Worm (Caenorhabditis elegans): ENCODE results near the gene srg-5.

The srg-5 gene

ce11 chrIII:6216833-6217466, 47.4 kb downstream of the srg-5 start, which contains the start of gene hot-4 (continued):
- no peak for TF ChIP-seq ceh-31 (tag; optimal IDR thresholded peaks at IDR 0.05)
- TF ChIP-seq ets-4 (tag; optimal IDR thresholded peaks at IDR 0.05): no peak

ce11 chrIII:6215943-6216342, 48.4 kb downstream of the srg-5 start:
- TF ChIP-seq syd-9 (tag; optimal IDR thresholded peaks at IDR 0.05) (no peak), K09A11.1 (tag; optimal IDR thresholded peaks at IDR 0.05; ENCODE audit: insufficient read depth) (no peak), ceh-18 (tag; optimal IDR thresholded peaks at IDR 0.05) (no peak), nfya-1 (tag; optimal IDR thresholded peaks at IDR 0.05) (no peak), ahr-1 (tag; optimal IDR thresholded peaks at IDR 0.05) (no peak), ceh-9 (tag; optimal IDR thresholded peaks at IDR 0.05) (no peak), ceh-6 (GFP tag; optimal IDR thresholded peaks at IDR 0.05) (no peak), hlh-8 (tag; optimal IDR thresholded peaks at IDR 0.05) (no peak)

DNA sequence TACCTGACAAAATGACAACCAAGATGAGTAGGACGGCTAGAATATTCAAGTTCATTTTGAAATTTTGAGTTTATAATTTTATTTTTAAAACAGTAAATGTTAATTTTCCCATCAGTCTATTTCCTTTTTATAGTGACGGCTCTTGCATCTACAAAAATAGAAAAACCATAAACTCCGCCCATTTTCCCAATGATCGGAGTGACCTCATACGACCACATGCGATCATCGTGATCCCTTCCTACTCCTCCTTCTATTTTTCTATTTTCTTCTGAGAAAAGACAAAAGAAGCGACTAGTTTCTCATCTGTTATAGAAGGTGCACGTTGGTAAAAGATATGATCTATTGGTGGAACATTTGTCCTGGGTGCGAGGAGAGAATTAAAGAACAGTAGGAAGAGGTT, 48.9 kb downstream of the srg-5 start, which contains the start of gene C23G10.11:
C23G10.11 (minus strand) TSS at position 101 of the 400 bp plus-strand sequence.
- no peak for TF ChIP-seq ceh-48 (tag; optimal IDR thresholded peaks at IDR 0.05)
- TF ChIP-seq ceh-24 (tag; optimal IDR thresholded peaks at IDR 0.05): no peak
- no peak for TF ChIP-seq madf-2 (tag; optimal IDR thresholded peaks at IDR 0.05)
- TF ChIP-seq sox-4 (tag; optimal IDR thresholded peaks at IDR 0.05): no peak
- no peak for TF ChIP-seq fax-1 (tag; optimal IDR thresholded peaks at IDR 0.05)
- TF ChIP-seq tbx-2 (tag; optimal IDR thresholded peaks at IDR 0.05): no peak
- no peak for TF ChIP-seq hlh-15 (tag; optimal IDR thresholded peaks at IDR 0.05)
- no peak for TF ChIP-seq odd-2 (tag; optimal IDR thresholded peaks at IDR 0.05)
- TF ChIP-seq pha-4 (tag; optimal IDR thresholded peaks at IDR 0.05): no peak
- no peak for TF ChIP-seq syd-9 (tag; optimal IDR thresholded peaks at IDR 0.05)
- TF ChIP-seq sox-2 (GFP tag; IDR thresholded peaks at IDR 0.05): no peak
- no peak for TF ChIP-seq che-1 (tag; optimal IDR thresholded peaks at IDR 0.05)

- no peak for TF ChIP-seq hlh-13 (GFP tag; optimal IDR thresholded peaks at IDR 0.05)
- TF ChIP-seq rnt-1 (tag; optimal IDR thresholded peaks at IDR 0.05): no peak
- no peak for TF ChIP-seq che-1 (tag; optimal IDR thresholded peaks at IDR 0.05)
- TF ChIP-seq lin-11 (tag; optimal IDR thresholded peaks at IDR 0.05): no peak
- no peak for TF ChIP-seq K09A11.1 (tag; optimal IDR thresholded peaks at IDR 0.05; ENCODE audit: insufficient read depth)
- TF ChIP-seq ceh-19 (GFP tag; optimal IDR thresholded peaks at IDR 0.05): no peak
- no peak for TF ChIP-seq madf-2 (tag; optimal IDR thresholded peaks at IDR 0.05)
- TF ChIP-seq ttx-3 (tag; optimal IDR thresholded peaks at IDR 0.05): no peak
- no peak for TF ChIP-seq fkh-10 (GFP tag; optimal IDR thresholded peaks at IDR 0.05)
- TF ChIP-seq hlh-6 (tag; optimal IDR thresholded peaks at IDR 0.05): no peak
- TF ChIP-seq elt-2 (tag; optimal IDR thresholded peaks at IDR 0.05): no peak
- TF ChIP-seq ets-4 (tag; optimal IDR thresholded peaks at IDR 0.05): no peak
- TF ChIP-seq ref-2 (tag; optimal IDR thresholded peaks at IDR 0.05): no peak
These were observed 50.4 kb downstream of the srg-5 start, which contains the start of gene C23G10.10 for ce11 chrIII:6213915-6214314. Gene C23G10.10 (minus strand): TSS chrIII:6214015.
